Worm (Caenorhabditis elegans): Measurements from ENCODE around the gene Y53F4B.39.

- TF ChIP-seq cog-1 (tag; optimal IDR thresholded peaks at IDR 0.05) (no peak), ztf-23 (GFP tag; IDR thresholded peaks at IDR 0.05) (no peak), flt-1 (GFP tag; IDR thresholded peaks at IDR 0.05) (no peak)
Observed at ce11 chrII:15145594-15145993, 35.6 kb downstream of the Y53F4B.39 start, which contains the start of gene Y53F4B.27.
